Fruit fly (Drosophila melanogaster): Measurements from ENCODE around the gene Klp3A.

The Klp3A gene

dm6 chrX:2619651-2620050 lies 15.8 kb upstream of the Klp3A start, which contains the start of the genes Tsp3A and Seipin (continued):
- peak; percentile 93 for TF ChIP-seq CG32532 (GFP tag; IDR thresholded peaks at IDR 0.05)
- TF ChIP-seq zfh2 (GFP tag; optimal IDR thresholded peaks at IDR 0.05), result peak; percentile 85
- peak; percentile 91 for TF ChIP-seq Fer1 (GFP tag; optimal IDR thresholded peaks at IDR 0.05)
- peak; percentile 53 for TF ChIP-seq wor (GFP tag; IDR thresholded peaks at IDR 0.05)
- no peak for TF ChIP-seq sima (GFP tag; optimal IDR thresholded peaks at IDR 0.05)
- TF ChIP-seq NC2β (GFP tag; optimal IDR thresholded peaks at IDR 0.05), result peak; percentile 69
- TF ChIP-seq Bdp1 (GFP tag; optimal IDR thresholded peaks at IDR 0.05), result peak; percentile 47
- TF ChIP-seq CG31365 (tag; optimal IDR thresholded peaks at IDR 0.05), result peak; percentile 80
- TF ChIP-seq disco-r (GFP tag; optimal IDR thresholded peaks at IDR 0.05), result peak; percentile 77
- TF ChIP-seq ftz-f1 (GFP tag; optimal IDR thresholded peaks at IDR 0.05), result peak; percentile 65
- no peak for TF ChIP-seq Neu2 (GFP tag; optimal IDR thresholded peaks at IDR 0.05; ENCODE audit: borderline replicate concordance)
- TF ChIP-seq ERR (GFP tag; optimal IDR thresholded peaks at IDR 0.05), result peak; percentile 82
- no peak for TF ChIP-seq lov (optimal IDR thresholded peaks at IDR 0.05)
- peak; percentile 79; the same call in 1 of the 3 replicates for TF ChIP-seq lov (GFP tag; IDR thresholded peaks at IDR 0.05)
- no peak for TF ChIP-seq CG6254 (GFP tag; optimal IDR thresholded peaks at IDR 0.05)
- TF ChIP-seq Asciz (GFP tag; optimal IDR thresholded peaks at IDR 0.05), result no peak
- peak; percentile 54 for TF ChIP-seq CG17802 (tag; optimal IDR thresholded peaks at IDR 0.05)
- TF ChIP-seq CG7987 (GFP tag; optimal IDR thresholded peaks at IDR 0.05), result peak; percentile 84
- no peak; the same call in 1 of the 2 replicates for TF ChIP-seq aop (GFP tag; IDR thresholded peaks at IDR 0.05)
- TF ChIP-seq CG6689 (GFP tag; IDR thresholded peaks at IDR 0.05), result peak; percentile 87
- peak; percentile 87 for TF ChIP-seq schlank (tag; optimal IDR thresholded peaks at IDR 0.05)
- TF ChIP-seq mld (GFP tag; IDR thresholded peaks at IDR 0.05; ENCODE audit: partially characterized antibody), result 0 out of 3 replicates have a peak, but pooled peaks have one; percentile 21
- TF ChIP-seq CG9609 (GFP tag; optimal IDR thresholded peaks at IDR 0.05), result peak; percentile 77
- peak; percentile 80 for TF ChIP-seq Sox102F (GFP tag; optimal IDR thresholded peaks at IDR 0.05)
- peak; percentile 78 for TF ChIP-seq Oli (tag; optimal IDR thresholded peaks at IDR 0.05)
- peak; percentile 44 for TF ChIP-seq B-H2 (GFP tag; optimal IDR thresholded peaks at IDR 0.05)
- TF ChIP-seq CG1024 (GFP tag; IDR thresholded peaks at IDR 0.05), result peak; percentile 77
- peak; percentile 70 for TF ChIP-seq fd96Cb (tag; optimal IDR thresholded peaks at IDR 0.05)
- no peak for TF ChIP-seq crol (GFP tag; IDR thresholded peaks at IDR 0.05)
- TF ChIP-seq CG11560 (tag; IDR thresholded peaks at IDR 0.05), result peak; percentile 65; the same call in 2 of the 3 replicates
- TF ChIP-seq CkIIα-i1 (GFP tag; IDR thresholded peaks at IDR 0.05), result 0 out of 2 replicates have a peak, but pooled peaks have one; percentile 41
- TF ChIP-seq CG12769 (tag; optimal IDR thresholded peaks at IDR 0.05), result no peak
- TF ChIP-seq CG14710 (tag; optimal IDR thresholded peaks at IDR 0.05), result peak; percentile 56
- TF ChIP-seq al (GFP tag; IDR thresholded peaks at IDR 0.05), result peak; percentile 80
- peak; percentile 94 for TF ChIP-seq nom (GFP tag; optimal IDR thresholded peaks at IDR 0.05)
- no peak for TF ChIP-seq hth (optimal IDR thresholded peaks at IDR 0.05)
- no peak; the same call in 1 of the 2 replicates for TF ChIP-seq inv (GFP tag; IDR thresholded peaks at IDR 0.05; ENCODE audit: partially characterized antibody)
- peak; percentile 65 for TF ChIP-seq Scr (GFP tag; IDR thresholded peaks at IDR 0.05; ENCODE audit: partially characterized antibody)
- peak; percentile 78 for TF ChIP-seq CG18262 (tag; optimal IDR thresholded peaks at IDR 0.05)
- TF ChIP-seq ranshi (GFP tag; IDR thresholded peaks at IDR 0.05), result peak; percentile 87
- TF ChIP-seq Lhr (GFP tag; optimal IDR thresholded peaks at IDR 0.05), result peak; percentile 37
- TF ChIP-seq gt (GFP tag; IDR thresholded peaks at IDR 0.05), result peak; percentile 53; the same call in 1 of the 2 replicates
- TF ChIP-seq Ravus (GFP tag; IDR thresholded peaks at IDR 0.05), result peak; percentile 41
- TF ChIP-seq Xrp1 (GFP tag; IDR thresholded peaks at IDR 0.05), result peak; percentile 89
- TF ChIP-seq run (tag; optimal IDR thresholded peaks at IDR 0.05), result peak; percentile 47
- peak; percentile 88 for TF ChIP-seq CG11695 (GFP tag; IDR thresholded peaks at IDR 0.05)
- peak; percentile 60 for TF ChIP-seq Doc3 (GFP tag; IDR thresholded peaks at IDR 0.05; ENCODE audit: partially characterized antibody)
- TF ChIP-seq z (GFP tag; IDR thresholded peaks at IDR 0.05), result peak; percentile 70; the same call in 2 of the 3 replicates
- no peak for TF ChIP-seq abd-A (tag; optimal IDR thresholded peaks at IDR 0.05)
- TF ChIP-seq prd (optimal IDR thresholded peaks at IDR 0.05), result no peak
- TF ChIP-seq prd (GFP tag; IDR thresholded peaks at IDR 0.05), result peak; percentile 88

All from whole organism, embryonic.